Fruit fly (Drosophila melanogaster): Measurements from ENCODE around the gene Cpr66D.
A peak's percentile ranks its signal among the peaks of the same experiment; 100 is the strongest.

The Cpr66D gene

DNA sequence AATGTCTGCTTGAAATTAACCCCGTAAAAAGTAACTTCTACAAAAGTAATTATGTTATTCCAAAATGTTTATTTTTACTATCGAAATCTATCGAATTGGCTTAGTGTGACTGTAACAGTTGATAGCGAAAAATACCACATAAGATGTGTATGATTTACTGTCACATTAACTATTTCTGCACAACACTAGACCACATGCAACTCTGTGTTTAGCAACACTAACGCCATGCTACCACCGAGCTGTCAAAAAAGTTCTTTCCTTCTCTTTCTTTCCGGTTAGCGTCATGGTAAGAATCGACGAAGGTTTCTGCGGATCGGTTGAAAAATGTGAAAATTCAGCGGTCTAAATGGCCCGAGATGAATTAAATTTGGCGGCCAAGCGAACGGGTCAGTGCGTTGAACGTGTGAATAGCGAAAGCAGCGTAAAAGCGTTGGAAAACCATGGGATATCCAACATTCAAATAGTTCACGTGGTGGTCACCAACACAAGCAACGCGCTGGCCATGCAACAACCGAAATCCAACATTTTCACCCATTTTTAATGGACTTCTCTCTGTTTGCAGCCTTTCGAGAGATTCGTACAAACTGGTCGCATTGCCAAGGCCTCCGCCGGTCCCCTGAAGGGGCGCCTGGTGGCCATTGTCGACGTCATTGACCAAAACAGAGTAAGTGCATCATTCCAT is 39.3 kb upstream of the Cpr66D start, which contains the start of the genes Nelf-E and RpL14 (continued):
- TF ChIP-seq tna (GFP tag; IDR thresholded peaks at IDR 0.05; ENCODE audit: partially characterized antibody), result no peak
- peak; percentile 98 for TF ChIP-seq HmgZ (tag; optimal IDR thresholded peaks at IDR 0.05)
- TF ChIP-seq Dip2 (GFP tag; IDR thresholded peaks at IDR 0.05), result no peak
- peak; percentile 93 for TF ChIP-seq p53 (GFP tag; optimal IDR thresholded peaks at IDR 0.05)
- no peak for TF ChIP-seq cad (GFP tag; optimal IDR thresholded peaks at IDR 0.05)
- TF ChIP-seq psq (GFP tag; optimal IDR thresholded peaks at IDR 0.05), result peak; percentile 81
- TF ChIP-seq esg (GFP tag; conservative IDR thresholded peaks at IDR 0.05), result peak; percentile 65
- TF ChIP-seq CG10267 (tag; optimal IDR thresholded peaks at IDR 0.05), result peak; percentile 100
- TF ChIP-seq CG8944 (GFP tag; optimal IDR thresholded peaks at IDR 0.05), result peak; percentile 90
- peak; percentile 96 for TF ChIP-seq CG10209 (GFP tag; optimal IDR thresholded peaks at IDR 0.05)
- peak; percentile 96 for TF ChIP-seq repo (GFP tag; optimal IDR thresholded peaks at IDR 0.05)
- peak; percentile 95 for TF ChIP-seq CG6683 (GFP tag; optimal IDR thresholded peaks at IDR 0.05)
- peak; percentile 100 for TF ChIP-seq Ets97D (GFP tag; optimal IDR thresholded peaks at IDR 0.05)
- peak; percentile 90 for TF ChIP-seq CG12299 (tag; optimal IDR thresholded peaks at IDR 0.05)
- peak; percentile 100 for TF ChIP-seq pzg (GFP tag; optimal IDR thresholded peaks at IDR 0.05)
- peak; percentile 87 for TF ChIP-seq bowl (GFP tag; IDR thresholded peaks at IDR 0.05)
- TF ChIP-seq CG1603 (tag; optimal IDR thresholded peaks at IDR 0.05), result peak; percentile 98
- peak; percentile 94 for TF ChIP-seq zfh2 (GFP tag; optimal IDR thresholded peaks at IDR 0.05)
- TF ChIP-seq abd-A (tag; optimal IDR thresholded peaks at IDR 0.05), result no peak
- TF ChIP-seq CG17361 (GFP tag; IDR thresholded peaks at IDR 0.05), result peak; percentile 12; the same call in 1 of the 3 replicates
- TF ChIP-seq CG12942 (GFP tag; optimal IDR thresholded peaks at IDR 0.05), result peak; percentile 79
- peak; percentile 93 for TF ChIP-seq btn (GFP tag; optimal IDR thresholded peaks at IDR 0.05)
- TF ChIP-seq CG8089 (GFP tag; optimal IDR thresholded peaks at IDR 0.05), result peak; percentile 96
- peak; percentile 81 for TF ChIP-seq CG2889 (GFP tag; IDR thresholded peaks at IDR 0.05)
- TF ChIP-seq dm (GFP tag; optimal IDR thresholded peaks at IDR 0.05), result peak; percentile 100
- TF ChIP-seq CG42726 (GFP tag; IDR thresholded peaks at IDR 0.05; ENCODE audit: partially characterized antibody), result 0 out of 2 replicates have a peak, but pooled peaks have one; percentile 57
- TF ChIP-seq CG31441 (GFP tag; IDR thresholded peaks at IDR 0.05), result peak; percentile 94
- peak; percentile 88 for TF ChIP-seq CG9437 (GFP tag; optimal IDR thresholded peaks at IDR 0.05)
- peak; percentile 89 for TF ChIP-seq CG12744 (GFP tag; optimal IDR thresholded peaks at IDR 0.05)
- TF ChIP-seq pan (optimal IDR thresholded peaks at IDR 0.05), result no peak
- TF ChIP-seq pan (GFP tag; optimal IDR thresholded peaks at IDR 0.05 in 1 of 2, IDR thresholded peaks at IDR 0.05 in 1 of 2), result peak in 1 of 2 experiments; percentile 95
- TF ChIP-seq HLH3B (GFP tag; IDR thresholded peaks at IDR 0.05), result peak; percentile 92
- peak; percentile 93 for TF ChIP-seq oc (tag; optimal IDR thresholded peaks at IDR 0.05)
- TF ChIP-seq CG1832 (GFP tag; optimal IDR thresholded peaks at IDR 0.05), result peak; percentile 55
- TF ChIP-seq Hr78 (GFP tag; optimal IDR thresholded peaks at IDR 0.05), result no peak
- peak; percentile 62; the same call in 3 of the 4 replicates for TF ChIP-seq Gug (GFP tag; IDR thresholded peaks at IDR 0.05)
- peak; percentile 70 for TF ChIP-seq CG10565 (GFP tag; optimal IDR thresholded peaks at IDR 0.05)
- peak; percentile 90 for TF ChIP-seq CG17802 (tag; optimal IDR thresholded peaks at IDR 0.05)
- peak; percentile 95 for TF ChIP-seq disco-r (GFP tag; optimal IDR thresholded peaks at IDR 0.05)
- TF ChIP-seq YL-1 (GFP tag; optimal IDR thresholded peaks at IDR 0.05), result peak; percentile 100
- TF ChIP-seq CG14050 (GFP tag; IDR thresholded peaks at IDR 0.05), result peak; percentile 89
- TF ChIP-seq Side (GFP tag; optimal IDR thresholded peaks at IDR 0.05), result peak; percentile 97
- peak; percentile 97 for TF ChIP-seq MBD-R2 (GFP tag; IDR thresholded peaks at IDR 0.05)
- peak; percentile 95 for TF ChIP-seq emc (GFP tag; optimal IDR thresholded peaks at IDR 0.05)
- TF ChIP-seq rib (GFP tag; IDR thresholded peaks at IDR 0.05), result peak; percentile 84
- TF ChIP-seq B-H2 (GFP tag; optimal IDR thresholded peaks at IDR 0.05), result peak; percentile 98
- peak; percentile 82 for TF ChIP-seq Xrp1 (GFP tag; IDR thresholded peaks at IDR 0.05)
- peak; percentile 86 for TF ChIP-seq Aef1 (GFP tag; IDR thresholded peaks at IDR 0.05)
- TF ChIP-seq GATAe (GFP tag; conservative IDR thresholded peaks at IDR 0.05), result peak; percentile 66; the same call in 1 of the 2 replicates
- TF ChIP-seq corto (GFP tag; optimal IDR thresholded peaks at IDR 0.05), result peak; percentile 8
